Fruit fly (Drosophila melanogaster) whole organism, embryonic: Measurements from ENCODE around the gene CG14085.

Source experiments
- Mrtf ChIP-seq: fragments of 200-800 bp; sonication (Bioruptor generic); IDR thresholded peaks from 3 replicates; pipeline ENCODE4 v1.3.6; 2022; ENCODE audit warnings: missing biosample characterization, missing genetic modification characterization
- bigmax ChIP-seq: fragments of 200-800 bp; sonication (Bioruptor generic); optimal IDR thresholded peaks from 2 replicates; lab custom pipeline; 2018; ENCODE audit warnings: missing biosample characterization, mild to moderate bottlenecking, missing genetic modification characterization
- sob ChIP-seq: fragments of 200-800 bp; sonication (Bioruptor generic); IDR thresholded peaks from 2 replicates; pipeline ENCODE4 v1.3.6; 2022; ENCODE audit warnings: missing biosample characterization, missing genetic modification characterization

dm6 chr3L:19270542-19270941 is 1.4 kb downstream of the CG14085 start, which contains the start of gene CG14088:
- TF ChIP-seq bigmax (GFP tag; lab: Kevin White, UChicago), result no peak
- TF ChIP-seq sob (GFP tag; lab: Robert Waterston, UW), result no peak
- no peak for TF ChIP-seq Mrtf
